Worm (Caenorhabditis elegans) whole organism, L2 larva: ENCODE data around the gene pals-19.

Experiments used
- ZK546.5 ChIP-seq: sonication (generic microtip); optimal IDR thresholded peaks from 2 replicates; lab custom pipeline; 2017; ENCODE audit warnings: missing biosample characterization, missing genetic modification characterization
- ama-1 ChIP-seq: fragments of 150-350 bp; optimal IDR thresholded peaks from 2 replicates; lab custom pipeline; 2018; ENCODE audit warnings: inconsistent platforms
- elt-3 ChIP-seq: sonication (generic microtip); optimal IDR thresholded peaks from 2 replicates; lab custom pipeline; 2017; ENCODE audit warnings: missing biosample characterization, missing genetic modification characterization
- lsy-2 ChIP-seq, 2 experiments: fragments of 150-350 bp in 1 of 2; sonication (generic microtip) in 1 of 2; optimal IDR thresholded peaks; 2 replicates each; lab custom pipeline; 2014 to 2017; ENCODE audit warnings: missing biosample characterization in 2 of 2, missing genetic modification characterization in 2 of 2
- nhr-23 ChIP-seq: fragments of 150-350 bp; optimal IDR thresholded peaks from 2 replicates; lab custom pipeline; 2014; ENCODE audit warnings: missing biosample characterization, missing genetic modification reagents, missing genetic modification characterization
- snpc-4 ChIP-seq: fragments of 150-350 bp; optimal IDR thresholded peaks from 2 replicates; lab custom pipeline; 2014; ENCODE audit warnings: missing biosample characterization, missing genetic modification characterization
- unc-62 ChIP-seq: fragments of 150-350 bp; optimal IDR thresholded peaks from 2 replicates; lab custom pipeline; 2014; ENCODE audit warnings: missing biosample characterization, missing genetic modification reagents, missing genetic modification characterization

DNA sequence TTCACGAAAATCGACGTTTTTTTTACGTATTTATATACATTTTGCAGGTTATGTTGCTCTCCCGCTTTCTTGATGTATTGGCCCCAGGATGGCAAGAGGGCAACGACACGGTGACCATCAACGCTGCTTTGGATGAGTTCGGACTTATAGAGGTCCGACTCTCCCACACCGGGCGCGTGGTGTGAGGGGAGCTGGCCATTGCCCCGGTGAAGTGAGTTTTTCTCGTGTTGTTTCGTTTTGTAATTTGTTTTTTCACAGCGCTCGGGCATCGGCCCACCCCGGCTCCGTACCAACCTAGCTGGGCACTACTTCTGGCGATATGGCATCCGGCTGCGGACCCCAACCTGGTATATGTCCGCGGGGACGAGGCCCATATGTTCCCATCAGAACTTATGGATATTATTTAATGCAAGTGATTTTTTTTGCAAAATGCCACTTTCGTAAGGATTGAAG lies 27.4 kb upstream of the pals-19 start, which contains the start of gene Y82E9BR.20:
- no peak for TF ChIP-seq snpc-4 (tag; lab: Kevin White, UChicago)
- no peak for TF ChIP-seq ama-1 (lab: Kevin White, UChicago)
- TF ChIP-seq unc-62 (GFP tag; lab: Kevin White, UChicago) = no peak
- TF ChIP-seq nhr-23 (tag; lab: Kevin White, UChicago) = no peak
- TF ChIP-seq lsy-2 (tag; optimal IDR thresholded peaks at IDR 0.05; lab: Kevin White, UChicago) = no peak
- TF ChIP-seq elt-3 (tag; lab: Kevin White, UChicago) = no peak
- no peak for TF ChIP-seq ZK546.5 (tag; lab: Kevin White, UChicago)
